Fruit fly (Drosophila melanogaster) whole organism, embryonic: Measurements from ENCODE around the gene DCP2.
A peak's percentile ranks its signal among the peaks of the same experiment; 100 is the strongest.

Source experiments
- Abd-B ChIP-seq: fragments of 200-800 bp; sonication (Bioruptor generic); optimal IDR thresholded peaks from 2 replicates; lab custom pipeline; 2018; ENCODE audit warnings: missing biosample characterization, mild to moderate bottlenecking, missing genetic modification characterization, moderate library complexity
- CG10209 ChIP-seq: fragments of 200-800 bp; sonication (Bioruptor generic); optimal IDR thresholded peaks from 3 replicates; lab custom pipeline; 2017; ENCODE audit warnings: missing biosample characterization, mild to moderate bottlenecking, missing genetic modification characterization, missing genetic modification reagents
- CG10979 ChIP-seq: fragments of 200-800 bp; sonication (Bioruptor generic); optimal IDR thresholded peaks from 2 replicates; lab custom pipeline; 2018; ENCODE audit warnings: missing biosample characterization, mild to moderate bottlenecking, missing genetic modification characterization, moderate library complexity
- CG11504 ChIP-seq: fragments of 200-800 bp; sonication (Bioruptor generic); optimal IDR thresholded peaks from 3 replicates; lab custom pipeline; 2019; ENCODE audit warnings: missing biosample characterization, mild to moderate bottlenecking, missing genetic modification characterization, moderate library complexity
- CG12659 ChIP-seq: fragments of 200-800 bp; sonication (Bioruptor generic); optimal IDR thresholded peaks from 3 replicates; lab custom pipeline; 2017; ENCODE audit warnings: mild to moderate bottlenecking, missing biosample characterization, missing genetic modification reagents, missing genetic modification characterization
- CG13424 ChIP-seq: fragments of 200-800 bp; sonication (Bioruptor generic); optimal IDR thresholded peaks from 2 replicates; lab custom pipeline; 2019; ENCODE audit warnings: missing biosample characterization, mild to moderate bottlenecking, missing genetic modification characterization, moderate library complexity
- CG14710 ChIP-seq: fragments of 200-800 bp; sonication (Bioruptor generic); optimal IDR thresholded peaks from 3 replicates; lab custom pipeline; 2019; ENCODE audit warnings: missing biosample characterization, mild to moderate bottlenecking, missing genetic modification characterization, moderate library complexity
- CG15696 ChIP-seq: fragments of 200-800 bp; sonication (Bioruptor generic); optimal IDR thresholded peaks from 2 replicates; lab custom pipeline; 2019; ENCODE audit warnings: missing biosample characterization, mild to moderate bottlenecking, missing genetic modification characterization, moderate library complexity
- CG17361 ChIP-seq: fragments of 200-800 bp; sonication (Bioruptor generic); IDR thresholded peaks from 3 replicates; pipeline ENCODE4 v1.3.6; 2022; ENCODE audit warnings: missing biosample characterization, missing genetic modification characterization
- CG17829 ChIP-seq: fragments of 200-800 bp; optimal IDR thresholded peaks from 2 replicates; lab custom pipeline; 2019; ENCODE audit warnings: missing biosample characterization, mild to moderate bottlenecking, missing genetic modification characterization, moderate library complexity
- CG18262 ChIP-seq: fragments of 200-800 bp; optimal IDR thresholded peaks from 3 replicates; lab custom pipeline; 2019; ENCODE audit warnings: missing biosample characterization, mild to moderate bottlenecking, missing genetic modification characterization, moderate library complexity
- CG2712 ChIP-seq: fragments of 200-800 bp; optimal IDR thresholded peaks from 3 replicates; lab custom pipeline; 2019; ENCODE audit warnings: missing biosample characterization, mild to moderate bottlenecking, missing genetic modification characterization, moderate library complexity
- CG30403 ChIP-seq: fragments of 200-800 bp; sonication (Bioruptor generic); optimal IDR thresholded peaks from 3 replicates; lab custom pipeline; 2016; ENCODE audit warnings: missing biosample characterization, missing genetic modification characterization
- CG30431 ChIP-seq: fragments of 200-800 bp; sonication (Bioruptor generic); optimal IDR thresholded peaks from 2 replicates; lab custom pipeline; 2017; ENCODE audit warnings: missing biosample characterization, missing genetic modification characterization
- CG34224 ChIP-seq: fragments of 200-800 bp; sonication (Bioruptor generic); IDR thresholded peaks from 3 replicates; pipeline ENCODE4 v1.3.6; 2022; ENCODE audit warnings: missing biosample characterization, missing genetic modification characterization; ENCODE audit not compliant: partially characterized antibody
- CG34422 ChIP-seq: fragments of 200-800 bp; sonication (Bioruptor generic); IDR thresholded peaks from 3 replicates; pipeline ENCODE4 v1.3.6; 2022; ENCODE audit warnings: missing biosample characterization, missing genetic modification characterization
- CG4707 ChIP-seq: fragments of 200-800 bp; sonication (Bioruptor generic); optimal IDR thresholded peaks from 2 replicates; lab custom pipeline; 2018; ENCODE audit warnings: missing biosample characterization, mild to moderate bottlenecking, missing genetic modification characterization, moderate library complexity
- CG4820 ChIP-seq: fragments of 200-800 bp; sonication (Bioruptor generic); optimal IDR thresholded peaks from 3 replicates; lab custom pipeline; 2016; ENCODE audit warnings: missing biosample characterization, missing genetic modification characterization
- CG7556 ChIP-seq: fragments of 200-800 bp; sonication (Bioruptor generic); optimal IDR thresholded peaks from 2 replicates; lab custom pipeline; 2017; ENCODE audit warnings: missing biosample characterization, mild to moderate bottlenecking, missing genetic modification characterization
- CG7839 ChIP-seq: fragments of 200-800 bp; sonication (Bioruptor generic); optimal IDR thresholded peaks from 3 replicates; lab custom pipeline; 2018; ENCODE audit warnings: missing biosample characterization, mild to moderate bottlenecking, missing genetic modification characterization, moderate library complexity
- CG8388 ChIP-seq: fragments of 200-800 bp; sonication (Bioruptor generic); optimal IDR thresholded peaks from 2 replicates; lab custom pipeline; 2019; ENCODE audit warnings: missing biosample characterization, mild to moderate bottlenecking, missing genetic modification characterization, moderate library complexity
- CG8924 ChIP-seq: fragments of 200-800 bp; optimal IDR thresholded peaks from 3 replicates; lab custom pipeline; 2019; ENCODE audit warnings: missing biosample characterization, mild to moderate bottlenecking, missing genetic modification characterization, moderate library complexity
- CG9727 ChIP-seq: fragments of 200-800 bp; sonication (Bioruptor generic); optimal IDR thresholded peaks from 3 replicates; lab custom pipeline; 2017; ENCODE audit warnings: missing biosample characterization, mild to moderate bottlenecking, missing genetic modification characterization
- CoRest ChIP-seq: fragments of 200-800 bp; sonication (Bioruptor generic); optimal IDR thresholded peaks from 3 replicates; lab custom pipeline; 2018; ENCODE audit warnings: missing biosample characterization, mild to moderate bottlenecking, missing genetic modification characterization, moderate library complexity
- Ets97D ChIP-seq: fragments of 200-800 bp; sonication (Bioruptor generic); optimal IDR thresholded peaks from 3 replicates; lab custom pipeline; 2016; ENCODE audit warnings: missing biosample characterization, missing genetic modification characterization
- Fer1 ChIP-seq: fragments of 200-800 bp; sonication (Bioruptor generic); optimal IDR thresholded peaks from 2 replicates; lab custom pipeline; 2017; ENCODE audit warnings: missing biosample characterization, mild to moderate bottlenecking, missing genetic modification characterization
- HLHmδ ChIP-seq: fragments of 200-800 bp; sonication (Bioruptor generic); optimal IDR thresholded peaks from 2 replicates; lab custom pipeline; 2018; ENCODE audit warnings: missing biosample characterization, mild to moderate bottlenecking, missing genetic modification characterization, moderate library complexity
- Hr78 ChIP-seq, 2 experiments: fragments of 200-800 bp in 1 of 2; fragments of >200 bp in 1 of 2; sonication (Bioruptor generic) in 1 of 2; optimal IDR thresholded peaks; 2 replicates each; lab custom pipeline; 2017 to 2019; ENCODE audit warnings: missing biosample characterization in 2 of 2, missing genetic modification characterization in 2 of 2, mild to moderate bottlenecking in 1 of 2, moderate library complexity in 1 of 2
- Ptx1 ChIP-seq: fragments of 200-800 bp; sonication (Bioruptor generic); IDR thresholded peaks from 2 replicates; pipeline ENCODE4 v1.3.6; 2022; ENCODE audit warnings: missing biosample characterization, missing genetic modification characterization
- Sox100B ChIP-seq: fragments of 200-800 bp; sonication (Bioruptor generic); optimal IDR thresholded peaks from 3 replicates; lab custom pipeline; 2018; ENCODE audit warnings: missing biosample characterization, mild to moderate bottlenecking, missing genetic modification characterization
- Sry-β ChIP-seq: fragments of 200-800 bp; sonication (Bioruptor generic); optimal IDR thresholded peaks from 2 replicates; lab custom pipeline; 2018; ENCODE audit warnings: missing biosample characterization, mild to moderate bottlenecking, missing genetic modification characterization, moderate library complexity
- Ssrp ChIP-seq: fragments of 200-800 bp; sonication (Bioruptor generic); optimal IDR thresholded peaks from 2 replicates; lab custom pipeline; 2018; ENCODE audit warnings: missing biosample characterization, mild to moderate bottlenecking, missing genetic modification characterization, moderate library complexity
- Xrp1 ChIP-seq: fragments of 200-800 bp; sonication (Bioruptor generic); IDR thresholded peaks from 2 replicates; pipeline ENCODE4 v1.3.6; 2022; ENCODE audit warnings: missing biosample characterization, missing genetic modification characterization
- ac ChIP-seq: fragments of 200-800 bp; sonication (Bioruptor generic); optimal IDR thresholded peaks from 3 replicates; lab custom pipeline; 2017; ENCODE audit warnings: missing biosample characterization, mild to moderate bottlenecking, missing genetic modification characterization
- bcd ChIP-seq: fragments of 200-800 bp; sonication (Bioruptor generic); optimal IDR thresholded peaks from 2 replicates; lab custom pipeline; 2017; ENCODE audit warnings: missing biosample characterization, mild to moderate bottlenecking, missing genetic modification characterization
- chinmo ChIP-seq: fragments of 200-800 bp; sonication (Bioruptor generic); IDR thresholded peaks from 4 replicates; pipeline ENCODE4 v1.3.6; 2022; ENCODE audit warnings: missing biosample characterization, missing genetic modification characterization; ENCODE audit not compliant: partially characterized antibody
- dmrt11E ChIP-seq: fragments of 200-800 bp; sonication (Bioruptor generic); optimal IDR thresholded peaks from 3 replicates; lab custom pipeline; 2018; ENCODE audit warnings: missing biosample characterization, mild to moderate bottlenecking, missing genetic modification characterization, moderate library complexity
- fd64A ChIP-seq: fragments of 200-800 bp; sonication (Bioruptor generic); optimal IDR thresholded peaks from 3 replicates; lab custom pipeline; 2018; ENCODE audit warnings: missing biosample characterization, mild to moderate bottlenecking, missing genetic modification characterization
- gem ChIP-seq: fragments of 200-800 bp; sonication (Bioruptor generic); optimal IDR thresholded peaks from 2 replicates; lab custom pipeline; 2019; ENCODE audit warnings: missing biosample characterization, mild to moderate bottlenecking, missing genetic modification characterization, moderate library complexity
- lola ChIP-seq, 3 experiments: fragments of >200 bp in 2 of 3; fragments of 200-800 bp in 1 of 3; sonication (Bioruptor generic) in 1 of 3; optimal IDR thresholded peaks; 2 replicates each; lab custom pipeline; 2017 to 2019; ENCODE audit warnings: missing biosample characterization in 3 of 3, missing genetic modification characterization in 3 of 3, mild to moderate bottlenecking in 1 of 3, moderate library complexity in 1 of 3
- nmo ChIP-seq: fragments of 200-800 bp; sonication (Bioruptor generic); optimal IDR thresholded peaks from 2 replicates; lab custom pipeline; 2018; ENCODE audit warnings: missing biosample characterization, mild to moderate bottlenecking, missing genetic modification characterization, moderate library complexity
- prd ChIP-seq, 3 experiments: fragments of >200 bp in 2 of 3; fragments of 200-800 bp in 1 of 3; sonication (Bioruptor generic) in 1 of 3; optimal IDR thresholded peaks in 2 of 3; IDR thresholded peaks in 1 of 3; 2 replicates in 2 of 3; 3 replicates in 1 of 3; pipeline versions ENCODE4 v1.3.6 to Lab custom; 2017 to 2022; ENCODE audit warnings: missing biosample characterization in 1 of 3, missing genetic modification characterization in 1 of 3
- sens ChIP-seq: fragments of 200-800 bp; sonication (Bioruptor generic); peaks from one replicate; lab custom pipeline; 2016; ENCODE audit warnings: missing biosample characterization, missing genetic modification characterization
- tup ChIP-seq: fragments of 200-800 bp; sonication (Bioruptor generic); optimal IDR thresholded peaks from 2 replicates; lab custom pipeline; 2016; ENCODE audit warnings: missing biosample characterization, mild to moderate bottlenecking, missing genetic modification characterization, moderate library complexity
- twi ChIP-seq: fragments of 200-800 bp; optimal IDR thresholded peaks from 2 replicates; lab custom pipeline; 2019; ENCODE audit warnings: missing biosample characterization, mild to moderate bottlenecking, missing genetic modification characterization, moderate library complexity
- yki ChIP-seq: fragments of >200 bp; optimal IDR thresholded peaks from 3 replicates; lab custom pipeline; 2018
- zf30C ChIP-seq: fragments of 200-800 bp; sonication (Bioruptor generic); optimal IDR thresholded peaks from 3 replicates; lab custom pipeline; 2018; ENCODE audit warnings: missing biosample characterization, mild to moderate bottlenecking, missing genetic modification characterization

The DCP2 gene

dm6 chr3L:15847224-15847623, 21.0 kb upstream of the DCP2 start (continued):
- peak; percentile 71 for TF ChIP-seq HLHmδ (GFP tag; lab: Kevin White, UChicago)
- TF ChIP-seq CG30431 (GFP tag; lab: Kevin White, UChicago): no peak
- TF ChIP-seq twi (tag; lab: Kevin White, UChicago): no peak
- TF ChIP-seq ac: peak; percentile 89
- no peak for TF ChIP-seq fd64A (GFP tag; lab: Kevin White, UChicago)
- TF ChIP-seq CG34224: no peak
- TF ChIP-seq CG17829 (tag; lab: Kevin White, UChicago): peak; percentile 46
- no peak for TF ChIP-seq prd (optimal IDR thresholded peaks at IDR 0.05; lab: Kevin White, UChicago)
- TF ChIP-seq prd (GFP tag; IDR thresholded peaks at IDR 0.05; lab: Robert Waterston, UW): peak; percentile 71
- no peak for TF ChIP-seq Hr78 (GFP tag; optimal IDR thresholded peaks at IDR 0.05; lab: Kevin White, UChicago)
- peak; percentile 48 for TF ChIP-seq CG9727 (GFP tag; lab: Kevin White, UChicago)
- TF ChIP-seq yki (lab: Kevin White, UChicago): no peak
- peak; percentile 73 for TF ChIP-seq sens (GFP tag; lab: Kevin White, UChicago)
- TF ChIP-seq CG34422 (GFP tag; lab: Robert Waterston, UW): no peak
- TF ChIP-seq CG4707 (GFP tag; lab: Kevin White, UChicago): no peak
- peak; percentile 55; the same call in 1 of the 2 replicates for TF ChIP-seq Xrp1

DNA sequence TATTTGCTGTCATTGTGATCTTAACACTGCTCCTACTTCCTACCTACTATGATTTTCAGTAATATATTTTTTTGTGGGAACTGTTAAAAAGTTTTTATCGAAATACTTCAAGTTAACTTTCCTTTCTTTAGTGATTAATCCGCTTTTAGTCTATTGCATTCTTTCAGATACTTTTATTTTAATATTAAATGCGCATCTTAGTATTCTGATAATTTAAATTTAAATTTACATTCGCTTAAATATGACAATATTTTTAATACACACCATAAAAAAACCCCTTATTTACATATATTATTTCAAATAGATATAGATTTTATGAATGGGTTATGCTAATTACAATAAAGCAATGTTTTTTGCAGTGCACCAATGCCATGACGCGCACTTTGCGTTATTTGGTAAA, 18.4 kb upstream of the DCP2 start:
- peak; percentile 17 for TF ChIP-seq CoRest
- TF ChIP-seq CG8388 (GFP tag; lab: Kevin White, UChicago): no peak
- TF ChIP-seq CG14710 (tag; lab: Kevin White, UChicago): peak; percentile 35
- TF ChIP-seq sens (GFP tag; lab: Kevin White, UChicago): peak; percentile 34
- peak; percentile 10 for TF ChIP-seq CG10209
- peak; percentile 3 for TF ChIP-seq zf30C (GFP tag; lab: Kevin White, UChicago)
- peak; percentile 5 for TF ChIP-seq bcd (GFP tag; lab: Kevin White, UChicago)
- TF ChIP-seq CG12659: no peak
- TF ChIP-seq CG2712 (tag; lab: Kevin White, UChicago): peak; percentile 32
- TF ChIP-seq Abd-B (GFP tag; lab: Kevin White, UChicago): peak; percentile 0
- peak in 1 of 3 experiments; percentile 61 for TF ChIP-seq lola (GFP tag; optimal IDR thresholded peaks at IDR 0.05; lab: Kevin White, UChicago)
- TF ChIP-seq gem: peak; percentile 20
- TF ChIP-seq CG17361: peak; percentile 66
- TF ChIP-seq nmo (GFP tag; lab: Kevin White, UChicago): peak; percentile 30
- TF ChIP-seq Fer1 (GFP tag; lab: Kevin White, UChicago): no peak
- TF ChIP-seq twi (tag; lab: Kevin White, UChicago): no peak
- TF ChIP-seq CG7556: peak; percentile 5
- TF ChIP-seq CG8924 (tag; lab: Kevin White, UChicago): peak; percentile 28
- TF ChIP-seq CG30403 (GFP tag; lab: Kevin White, UChicago): no peak
- TF ChIP-seq CG18262 (tag; lab: Kevin White, UChicago): peak; percentile 63
- TF ChIP-seq CG13424: no peak
- no peak for TF ChIP-seq Ptx1 (GFP tag; lab: Robert Waterston, UW)
- no peak for TF ChIP-seq Ets97D
- peak; percentile 55 for TF ChIP-seq dmrt11E
- no peak for TF ChIP-seq tup (GFP tag; lab: Kevin White, UChicago)
- peak; percentile 23 for TF ChIP-seq Ssrp (tag; lab: Kevin White, UChicago)
- TF ChIP-seq CG11504: peak; percentile 39
- TF ChIP-seq CG7839 (tag; lab: Kevin White, UChicago): peak; percentile 27
- TF ChIP-seq CG4820 (GFP tag; lab: Kevin White, UChicago): peak; percentile 1
- no peak for TF ChIP-seq CG17829 (tag; lab: Kevin White, UChicago)
- TF ChIP-seq chinmo (GFP tag; lab: Robert Waterston, UW): no peak
- TF ChIP-seq CG9727 (GFP tag; lab: Kevin White, UChicago): peak; percentile 42
- TF ChIP-seq Sry-β: no peak
- TF ChIP-seq CG15696: peak; percentile 31
- TF ChIP-seq Sox100B (GFP tag; lab: Kevin White, UChicago): peak; percentile 10
- peak; percentile 38 for TF ChIP-seq CG10979 (tag; lab: Kevin White, UChicago)
